Worm (Caenorhabditis elegans) whole organism, late embryonic: ENCODE results near the gene toc-1.

ENCODE experiments used
- C38D4.7 ChIP-seq: fragments of 200-800 bp; sonication (Bioruptor generic); optimal IDR thresholded peaks from 2 replicates; lab custom pipeline; 2018; ENCODE audit warnings: mild to moderate bottlenecking, missing genetic modification characterization, moderate library complexity, missing compliant biosample characterization
- F13H6.1 ChIP-seq: sonication (generic microtip); optimal IDR thresholded peaks from 2 replicates; lab custom pipeline; 2016; ENCODE audit warnings: missing genetic modification characterization, missing compliant biosample characterization
- K02D7.2 ChIP-seq: sonication (generic microtip); optimal IDR thresholded peaks from 2 replicates; lab custom pipeline; 2017; ENCODE audit warnings: mild to moderate bottlenecking, missing genetic modification characterization, missing compliant biosample characterization
- K09A11.1 ChIP-seq: sonication (generic microtip); optimal IDR thresholded peaks from 2 replicates; lab custom pipeline; 2017; ENCODE audit warnings: antibody characterized with exemption, mild to moderate bottlenecking, missing genetic modification characterization, missing compliant biosample characterization; ENCODE audit not compliant: insufficient read depth
- T23F11.4 ChIP-seq: fragments of 200-800 bp; sonication (Bioruptor generic); optimal IDR thresholded peaks from 2 replicates; lab custom pipeline; 2018; ENCODE audit warnings: mild to moderate bottlenecking, missing genetic modification characterization, missing compliant biosample characterization
- ceh-18 ChIP-seq: sonication (generic microtip); optimal IDR thresholded peaks from 2 replicates; lab custom pipeline; 2016; ENCODE audit warnings: missing genetic modification characterization, missing compliant biosample characterization
- ceh-2 ChIP-seq: sonication (generic microtip); optimal IDR thresholded peaks from 2 replicates; lab custom pipeline; 2016; ENCODE audit warnings: missing genotype, missing genetic modification characterization, missing compliant biosample characterization
- ceh-22 ChIP-seq: sonication (generic microtip); optimal IDR thresholded peaks from 2 replicates; lab custom pipeline; 2017; ENCODE audit warnings: missing biosample characterization, missing genetic modification characterization
- ceh-24 ChIP-seq: sonication (generic microtip); optimal IDR thresholded peaks from 2 replicates; lab custom pipeline; 2016; ENCODE audit warnings: mild to moderate bottlenecking, missing genetic modification characterization, missing compliant biosample characterization
- ceh-30 ChIP-seq: fragments of 150-350 bp; optimal IDR thresholded peaks from 2 replicates; lab custom pipeline; 2014; ENCODE audit warnings: missing biosample characterization, missing genetic modification characterization
- ceh-31 ChIP-seq: sonication (generic microtip); optimal IDR thresholded peaks from 2 replicates; lab custom pipeline; 2016; ENCODE audit warnings: missing genetic modification characterization, missing compliant biosample characterization
- ceh-34 ChIP-seq: sonication (generic microtip); optimal IDR thresholded peaks from 2 replicates; lab custom pipeline; 2016; ENCODE audit warnings: mild to moderate bottlenecking, missing genetic modification characterization, missing compliant biosample characterization
- ceh-45 ChIP-seq: fragments of 200-800 bp; sonication (Bioruptor generic); IDR thresholded peaks from 2 replicates; pipeline ENCODE4 v1.3.6; 2022; ENCODE audit warnings: missing genetic modification reagents, missing genetic modification characterization, missing compliant biosample characterization
- ceh-6 ChIP-seq: fragments of 200-800 bp; sonication (Bioruptor generic); optimal IDR thresholded peaks from 2 replicates; lab custom pipeline; 2018; ENCODE audit warnings: mild to moderate bottlenecking, missing genetic modification characterization, missing compliant biosample characterization
- ceh-9 ChIP-seq: sonication (generic microtip); optimal IDR thresholded peaks from 2 replicates; lab custom pipeline; 2016; ENCODE audit warnings: mild to moderate bottlenecking, missing genetic modification characterization, inconsistent platforms, missing compliant biosample characterization
- dmd-4 ChIP-seq: sonication (generic microtip); optimal IDR thresholded peaks from 2 replicates; lab custom pipeline; 2016; ENCODE audit warnings: borderline replicate concordance, missing genetic modification characterization, missing compliant biosample characterization
- dve-1 ChIP-seq: sonication (generic microtip); optimal IDR thresholded peaks from 2 replicates; lab custom pipeline; 2017; ENCODE audit warnings: antibody characterized with exemption, mild to moderate bottlenecking, missing genetic modification characterization, missing compliant biosample characterization
- gmeb-2 ChIP-seq: sonication (generic microtip); optimal IDR thresholded peaks from 2 replicates; lab custom pipeline; 2016; ENCODE audit warnings: missing genetic modification characterization, inconsistent platforms, missing compliant biosample characterization
- hlh-30 ChIP-seq: sonication (generic microtip); optimal IDR thresholded peaks from 2 replicates; lab custom pipeline; 2017; ENCODE audit warnings: antibody characterized with exemption, missing genetic modification characterization, missing compliant biosample characterization; ENCODE audit not compliant: insufficient read depth
- hlh-8 ChIP-seq: sonication (generic microtip); optimal IDR thresholded peaks from 2 replicates; lab custom pipeline; 2016; ENCODE audit warnings: missing genotype, missing genetic modification characterization, missing compliant biosample characterization
- lin-11 ChIP-seq: fragments of 200-800 bp; sonication (Bioruptor generic); optimal IDR thresholded peaks from 2 replicates; lab custom pipeline; 2018; ENCODE audit warnings: mild to moderate bottlenecking, missing genetic modification characterization, missing compliant biosample characterization
- nfya-1 ChIP-seq: sonication (generic microtip); optimal IDR thresholded peaks from 2 replicates; lab custom pipeline; 2017; ENCODE audit warnings: missing genetic modification characterization, mild to moderate bottlenecking, missing compliant biosample characterization, antibody characterized with exemption, moderate library complexity
- nhr-232 ChIP-seq: sonication (generic microtip); optimal IDR thresholded peaks from 2 replicates; lab custom pipeline; 2016; ENCODE audit warnings: missing genetic modification characterization, missing compliant biosample characterization
- npax-4 ChIP-seq: sonication (generic microtip); optimal IDR thresholded peaks from 2 replicates; lab custom pipeline; 2016; ENCODE audit warnings: missing genetic modification characterization, missing compliant biosample characterization
- pat-9 ChIP-seq: fragments of 200-800 bp; sonication (Bioruptor generic); optimal IDR thresholded peaks from 2 replicates; lab custom pipeline; 2018; ENCODE audit warnings: mild to moderate bottlenecking, missing genetic modification characterization, moderate library complexity, missing compliant biosample characterization
- pha-4 ChIP-seq: fragments of 150-350 bp; optimal IDR thresholded peaks from 2 replicates; lab custom pipeline; 2018; ENCODE audit warnings: missing biosample characterization, missing genetic modification reagents, missing genetic modification characterization
- pros-1 ChIP-seq: fragments of 150-350 bp; optimal IDR thresholded peaks from 2 replicates; lab custom pipeline; 2014; ENCODE audit warnings: missing biosample characterization, missing genetic modification reagents, missing genetic modification characterization
- ref-2 ChIP-seq: sonication (generic microtip); optimal IDR thresholded peaks from 2 replicates; lab custom pipeline; 2016; ENCODE audit warnings: missing genetic modification characterization, missing compliant biosample characterization
- sox-4 ChIP-seq: sonication (generic microtip); optimal IDR thresholded peaks from 2 replicates; lab custom pipeline; 2017; ENCODE audit warnings: mild to moderate bottlenecking, missing genetic modification characterization, inconsistent platforms, missing compliant biosample characterization
- syd-9 ChIP-seq: sonication (generic microtip); optimal IDR thresholded peaks from 2 replicates; lab custom pipeline; 2016; ENCODE audit warnings: mild to moderate bottlenecking, missing genetic modification characterization, moderate library complexity, missing compliant biosample characterization
- tbx-7 ChIP-seq: sonication (generic microtip); optimal IDR thresholded peaks from 2 replicates; lab custom pipeline; 2016; ENCODE audit warnings: missing genotype, missing genetic modification characterization, missing compliant biosample characterization
- unc-3 ChIP-seq, 2 experiments: fragments of 200-800 bp in 1 of 2; sonication (Bioruptor generic) in 1 of 2; sonication (generic microtip) in 1 of 2; conservative IDR thresholded peaks in 1 of 2; optimal IDR thresholded peaks in 1 of 2; 2 replicates each; pipeline versions ENCODE4 v1.3.6 to Lab custom; 2016 to 2022; ENCODE audit warnings: missing compliant biosample characterization in 2 of 2, missing genetic modification characterization in 2 of 2, missing genetic modification reagents in 1 of 2
- unc-55 ChIP-seq: sonication (generic microtip); optimal IDR thresholded peaks from 2 replicates; lab custom pipeline; 2017; ENCODE audit warnings: missing biosample characterization, missing genetic modification reagents, missing genetic modification characterization
- zip-5 ChIP-seq: sonication (generic microtip); optimal IDR thresholded peaks from 2 replicates; lab custom pipeline; 2016; ENCODE audit warnings: missing genetic modification characterization, missing compliant biosample characterization
- ztf-16 ChIP-seq: sonication (generic microtip); optimal IDR thresholded peaks from 2 replicates; lab custom pipeline; 2017; ENCODE audit warnings: missing genetic modification characterization, missing compliant biosample characterization

The toc-1 gene

ce11 chrIII:5274250-5274649, 801 bp upstream of the toc-1 start:
- TF ChIP-seq hlh-8 (tag; lab: Kevin White, UChicago) (no peak), C38D4.7 (GFP tag; lab: Kevin White, UChicago) (no peak), pros-1 (tag; lab: Kevin White, UChicago) (no peak), nfya-1 (tag; lab: Kevin White, UChicago) (no peak), F13H6.1 (no peak), sox-4 (tag; lab: Kevin White, UChicago) (no peak), K09A11.1 (tag; lab: Kevin White, UChicago) (no peak), npax-4 (tag; lab: Kevin White, UChicago) (no peak), zip-5 (no peak), ceh-2 (no peak), ztf-16 (tag; lab: Kevin White, UChicago) (no peak), unc-55 (no peak), syd-9 (no peak), ceh-9 (tag; lab: Kevin White, UChicago) (no peak), ceh-22 (tag; lab: Kevin White, UChicago) (no peak), ceh-18 (tag; lab: Kevin White, UChicago) (no peak), K02D7.2 (tag; lab: Kevin White, UChicago) (no peak), ceh-30 (no peak), ref-2 (tag; lab: Kevin White, UChicago) (no peak), unc-3 (GFP tag; conservative IDR thresholded peaks at IDR 0.05; lab: Robert Waterston, UW) (no peak), unc-3 (tag; optimal IDR thresholded peaks at IDR 0.05; lab: Kevin White, UChicago) (no peak)

- TF ChIP-seq dmd-4 (tag; lab: Kevin White, UChicago) (no peak), ceh-30 (no peak), hlh-8 (tag; lab: Kevin White, UChicago) (no peak)
Observed at ce11 chrIII:5277740-5278139, 2.7 kb downstream of the toc-1 start, which contains the start of gene clk-1. Gene clk-1, plus strand, starts transcription at chrIII:5277894.

ce11 chrIII:5280228-5280627, 5.2 kb downstream of the toc-1 start:
- TF ChIP-seq gmeb-2: no peak
- TF ChIP-seq npax-4 (tag; lab: Kevin White, UChicago): no peak
- no peak for TF ChIP-seq zip-5
- no peak for TF ChIP-seq tbx-7 (tag; lab: Kevin White, UChicago)
- TF ChIP-seq ceh-45 (GFP tag; lab: Robert Waterston, UW): no peak
- no peak for TF ChIP-seq pat-9
- TF ChIP-seq hlh-30 (tag; lab: Kevin White, UChicago): no peak
- TF ChIP-seq ceh-6 (GFP tag; lab: Kevin White, UChicago): no peak
- TF ChIP-seq pha-4 (tag; lab: Kevin White, UChicago): no peak
- no peak for TF ChIP-seq ceh-18 (tag; lab: Kevin White, UChicago)

- no peak for TF ChIP-seq lin-11 (tag; lab: Kevin White, UChicago)
- no peak for TF ChIP-seq ceh-31 (tag; lab: Kevin White, UChicago)
- no peak for TF ChIP-seq pros-1 (tag; lab: Kevin White, UChicago)
- TF ChIP-seq dve-1 (tag; lab: Kevin White, UChicago): no peak
- TF ChIP-seq ceh-34 (tag; lab: Kevin White, UChicago): no peak
- no peak for TF ChIP-seq unc-3 (GFP tag; conservative IDR thresholded peaks at IDR 0.05; lab: Robert Waterston, UW)
- no peak for TF ChIP-seq unc-3 (tag; optimal IDR thresholded peaks at IDR 0.05; lab: Kevin White, UChicago)
- TF ChIP-seq ceh-24 (tag; lab: Kevin White, UChicago): no peak
- TF ChIP-seq T23F11.4 (GFP tag; lab: Kevin White, UChicago): no peak
- no peak for TF ChIP-seq tbx-7 (tag; lab: Kevin White, UChicago)
- no peak for TF ChIP-seq nhr-232 (tag; lab: Kevin White, UChicago)
Observed at ce11 chrIII:5285484-5285883, 10.4 kb downstream of the toc-1 start.
